Worm (Caenorhabditis elegans) whole organism, mixed stage, embryonic: ENCODE data around the gene srd-51.

ENCODE experiments used
- M03D4.4 ChIP-seq: sonication (generic microtip); optimal IDR thresholded peaks from 2 replicates; lab custom pipeline; 2017; ENCODE audit warnings: mild to moderate bottlenecking, missing genetic modification characterization, missing compliant biosample characterization
- bed-3 ChIP-seq: fragments of 200-800 bp; sonication (Bioruptor generic); optimal IDR thresholded peaks from 3 replicates; lab custom pipeline; 2018; ENCODE audit warnings: mild to moderate bottlenecking, missing genetic modification characterization, moderate library complexity, missing compliant biosample characterization
- blmp-1 ChIP-seq: fragments of 150-350 bp; optimal IDR thresholded peaks from 2 replicates; lab custom pipeline; 2014; ENCODE audit warnings: missing biosample characterization, missing genetic modification characterization
- ceh-83 ChIP-seq: fragments of 200-800 bp; sonication (Bioruptor generic); optimal IDR thresholded peaks from 2 replicates; lab custom pipeline; 2018; ENCODE audit warnings: mild to moderate bottlenecking, missing genetic modification characterization, missing compliant biosample characterization
- ces-1 ChIP-seq: fragments of 150-350 bp; optimal IDR thresholded peaks from 2 replicates; lab custom pipeline; 2014; ENCODE audit warnings: missing biosample characterization, missing genetic modification reagents, missing genetic modification characterization
- cnd-1 ChIP-seq: fragments of 200-800 bp; sonication (Bioruptor generic); optimal IDR thresholded peaks from 2 replicates; lab custom pipeline; 2018; ENCODE audit warnings: mild to moderate bottlenecking, missing genetic modification characterization, missing compliant biosample characterization
- drap-1 ChIP-seq: fragments of 200-800 bp; sonication (Bioruptor generic); optimal IDR thresholded peaks from 3 replicates; lab custom pipeline; 2018; ENCODE audit warnings: mild to moderate bottlenecking, missing genetic modification characterization, missing compliant biosample characterization
- elt-1 ChIP-seq: sonication (generic microtip); optimal IDR thresholded peaks from 2 replicates; lab custom pipeline; 2017; ENCODE audit warnings: missing genetic modification characterization, mild to moderate bottlenecking, missing compliant biosample characterization, antibody characterized with exemption, moderate library complexity, borderline replicate concordance; ENCODE audit not compliant: insufficient read depth
- elt-3 ChIP-seq: fragments of 150-350 bp; optimal IDR thresholded peaks from 2 replicates; lab custom pipeline; 2014; ENCODE audit warnings: missing biosample characterization, missing genetic modification characterization
- flh-1 ChIP-seq: fragments of 200-800 bp; sonication (Bioruptor generic); optimal IDR thresholded peaks from 2 replicates; lab custom pipeline; 2018; ENCODE audit warnings: mild to moderate bottlenecking, missing genetic modification characterization, moderate library complexity, missing compliant biosample characterization
- ham-2 ChIP-seq: fragments of 200-800 bp; sonication (Bioruptor generic); optimal IDR thresholded peaks from 2 replicates; lab custom pipeline; 2018; ENCODE audit warnings: mild to moderate bottlenecking, missing genetic modification characterization, missing compliant biosample characterization
- lin-13 ChIP-seq: fragments of 150-350 bp; optimal IDR thresholded peaks from 2 replicates; lab custom pipeline; 2014; ENCODE audit warnings: missing biosample characterization, missing genetic modification characterization
- lin-32 ChIP-seq: fragments of 200-800 bp; sonication (Bioruptor generic); optimal IDR thresholded peaks from 2 replicates; lab custom pipeline; 2018; ENCODE audit warnings: mild to moderate bottlenecking, missing genetic modification characterization, missing compliant biosample characterization
- lsy-2 ChIP-seq: fragments of 150-350 bp; optimal IDR thresholded peaks from 2 replicates; lab custom pipeline; 2014; ENCODE audit warnings: missing biosample characterization, missing genetic modification characterization
- mab-5 ChIP-seq: fragments of 150-350 bp; optimal IDR thresholded peaks from 2 replicates; lab custom pipeline; 2014; ENCODE audit warnings: missing biosample characterization, missing genetic modification characterization
- mep-1 ChIP-seq: fragments of 150-350 bp; optimal IDR thresholded peaks from 2 replicates; lab custom pipeline; 2017; ENCODE audit warnings: missing biosample characterization, missing genetic modification reagents, missing genetic modification characterization, inconsistent platforms
- mls-2 ChIP-seq: sonication (generic microtip); optimal IDR thresholded peaks from 2 replicates; lab custom pipeline; 2016; ENCODE audit warnings: mild to moderate bottlenecking, missing genetic modification characterization, moderate library complexity, missing compliant biosample characterization
- nhr-12 ChIP-seq: fragments of 150-350 bp; optimal IDR thresholded peaks from 2 replicates; lab custom pipeline; 2014; ENCODE audit warnings: missing biosample characterization, missing genetic modification characterization
- nhr-2 ChIP-seq: fragments of 150-350 bp; optimal IDR thresholded peaks from 2 replicates; lab custom pipeline; 2014; ENCODE audit warnings: missing biosample characterization, missing genetic modification characterization
- nhr-237 ChIP-seq: fragments of 150-350 bp; optimal IDR thresholded peaks from 2 replicates; lab custom pipeline; 2014; ENCODE audit warnings: missing biosample characterization, missing genetic modification characterization
- nhr-28 ChIP-seq: fragments of 150-350 bp; optimal IDR thresholded peaks from 2 replicates; lab custom pipeline; 2014; ENCODE audit warnings: missing biosample characterization, missing genetic modification characterization
- nhr-76 ChIP-seq: sonication (generic microtip); optimal IDR thresholded peaks from 2 replicates; lab custom pipeline; 2017; ENCODE audit warnings: missing biosample characterization, missing genetic modification characterization
- pha-4 ChIP-seq: fragments of 150-350 bp; optimal IDR thresholded peaks from 2 replicates; lab custom pipeline; 2018; ENCODE audit warnings: missing biosample characterization, missing genetic modification reagents, missing genetic modification characterization
- sem-2 ChIP-seq: fragments of 200-800 bp; sonication (Bioruptor generic); optimal IDR thresholded peaks from 2 replicates; lab custom pipeline; 2018; ENCODE audit warnings: mild to moderate bottlenecking, missing genetic modification characterization, missing compliant biosample characterization
- snpc-4 ChIP-seq: fragments of 150-350 bp; optimal IDR thresholded peaks from 2 replicates; lab custom pipeline; 2014; ENCODE audit warnings: missing biosample characterization, missing genetic modification characterization
- sptf-1 ChIP-seq: sonication (generic microtip); optimal IDR thresholded peaks from 2 replicates; lab custom pipeline; 2017; ENCODE audit warnings: mild to moderate bottlenecking, missing genetic modification characterization, moderate library complexity, missing compliant biosample characterization
- tbx-8 ChIP-seq: fragments of 200-800 bp; sonication (Bioruptor generic); optimal IDR thresholded peaks from 2 replicates; lab custom pipeline; 2018; ENCODE audit warnings: mild to moderate bottlenecking, missing genetic modification characterization, moderate library complexity, missing compliant biosample characterization
- unc-120 ChIP-seq: sonication (generic microtip); optimal IDR thresholded peaks from 2 replicates; lab custom pipeline; 2017; ENCODE audit warnings: missing genetic modification characterization, missing compliant biosample characterization; ENCODE audit not compliant: poor library complexity, severe bottlenecking
- unc-39 ChIP-seq: fragments of 150-350 bp; optimal IDR thresholded peaks from 2 replicates; lab custom pipeline; 2014; ENCODE audit warnings: missing biosample characterization, missing genetic modification characterization
- unc-62 ChIP-seq: fragments of 150-350 bp; optimal IDR thresholded peaks from 2 replicates; lab custom pipeline; 2014; ENCODE audit warnings: missing biosample characterization, missing genetic modification reagents, missing genetic modification characterization
- zip-8 ChIP-seq: fragments of 150-350 bp; optimal IDR thresholded peaks from 2 replicates; lab custom pipeline; 2014; ENCODE audit warnings: missing biosample characterization, missing genetic modification characterization
- ztf-11 ChIP-seq: fragments of 150-350 bp; optimal IDR thresholded peaks from 2 replicates; lab custom pipeline; 2014; ENCODE audit warnings: missing biosample characterization, missing genetic modification characterization

Gene srd-51

DNA sequence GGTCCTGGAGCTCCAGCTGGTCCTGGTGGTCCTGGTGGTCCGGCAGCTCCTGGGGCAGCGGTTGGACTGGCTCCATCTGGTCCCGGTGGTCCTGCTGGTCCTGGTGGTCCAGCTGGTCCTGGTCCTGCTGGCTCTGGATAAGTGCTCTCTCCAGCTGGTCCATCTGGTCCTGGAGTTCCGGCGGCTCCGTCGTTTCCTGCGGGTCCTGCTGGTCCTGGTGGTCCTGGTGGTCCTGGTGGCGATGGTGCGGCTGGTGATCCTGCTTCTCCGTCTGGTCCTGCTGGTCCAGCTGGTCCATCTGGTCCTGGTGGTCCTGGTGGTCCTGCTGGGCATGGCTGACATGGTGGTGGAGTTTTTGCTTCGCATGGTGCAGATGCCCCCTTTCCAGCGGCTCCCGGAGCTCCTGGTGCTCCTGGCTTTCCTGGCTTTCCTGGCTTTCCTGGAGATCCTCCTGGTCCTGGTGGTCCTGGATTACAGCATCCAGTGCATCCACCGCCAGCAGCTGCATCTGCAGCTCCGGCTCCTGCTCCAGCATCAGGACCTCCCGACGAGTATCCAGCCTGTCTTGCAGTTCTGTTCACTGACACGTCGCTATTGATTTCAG, 25.6 kb upstream of the srd-51 start:
- TF ChIP-seq nhr-12 (tag; lab: Kevin White, UChicago) (no peak), M03D4.4 (tag; lab: Kevin White, UChicago) (no peak), ceh-83 (no peak)

ce11 chrX:13507233-13507632, 22.5 kb upstream of the srd-51 start, which contains the start of gene H06A10.1:
TSS of gene H06A10.1 (plus strand) at chrX:13507533.
- no peak for TF ChIP-seq snpc-4 (tag; lab: Kevin White, UChicago)
- no peak for TF ChIP-seq lsy-2 (tag; lab: Kevin White, UChicago)
- no peak for TF ChIP-seq nhr-2 (tag; lab: Kevin White, UChicago)
- TF ChIP-seq flh-1 = no peak
- no peak for TF ChIP-seq nhr-28
- TF ChIP-seq ceh-83 = no peak
- no peak for TF ChIP-seq tbx-8 (GFP tag; lab: Kevin White, UChicago)
- TF ChIP-seq ces-1 (GFP tag; lab: Kevin White, UChicago) = no peak
- TF ChIP-seq bed-3 (GFP tag; lab: Kevin White, UChicago) = no peak
- no peak for TF ChIP-seq mab-5 (tag; lab: Kevin White, UChicago)
- no peak for TF ChIP-seq mls-2 (tag; lab: Kevin White, UChicago)
- no peak for TF ChIP-seq unc-120
- TF ChIP-seq sptf-1 (tag; lab: Kevin White, UChicago) = no peak
- no peak for TF ChIP-seq unc-39 (tag; lab: Kevin White, UChicago)
- TF ChIP-seq elt-1 (tag; lab: Kevin White, UChicago) = no peak
- TF ChIP-seq lin-32 = no peak
- TF ChIP-seq, all 35 proteins: peak for 0

ce11 chrX:13506493-13506892, 21.8 kb upstream of the srd-51 start:
- TF ChIP-seq mep-1 (tag; lab: Kevin White, UChicago) (no peak), ztf-11 (no peak), pha-4 (tag; lab: Kevin White, UChicago) (no peak), nhr-28 (no peak), unc-62 (GFP tag; lab: Kevin White, UChicago) (no peak), bed-3 (GFP tag; lab: Kevin White, UChicago) (no peak), snpc-4 (tag; lab: Kevin White, UChicago) (no peak), zip-8 (tag; lab: Kevin White, UChicago) (no peak), unc-39 (tag; lab: Kevin White, UChicago) (no peak), elt-1 (tag; lab: Kevin White, UChicago) (no peak), nhr-76 (tag; lab: Kevin White, UChicago) (no peak), drap-1 (GFP tag; lab: Kevin White, UChicago) (no peak)

ce11 chrX:13506043-13506442, 21.3 kb upstream of the srd-51 start:
- no peak for TF ChIP-seq snpc-4 (tag; lab: Kevin White, UChicago)
- no peak for TF ChIP-seq elt-3 (tag; lab: Kevin White, UChicago)
- no peak for TF ChIP-seq unc-120
- no peak for TF ChIP-seq elt-1 (tag; lab: Kevin White, UChicago)
- no peak for TF ChIP-seq M03D4.4 (tag; lab: Kevin White, UChicago)
- TF ChIP-seq ztf-11 = no peak
- peak; percentile 81 for TF ChIP-seq ces-1 (GFP tag; lab: Kevin White, UChicago)
- no peak for TF ChIP-seq tbx-8 (GFP tag; lab: Kevin White, UChicago)

DNA sequence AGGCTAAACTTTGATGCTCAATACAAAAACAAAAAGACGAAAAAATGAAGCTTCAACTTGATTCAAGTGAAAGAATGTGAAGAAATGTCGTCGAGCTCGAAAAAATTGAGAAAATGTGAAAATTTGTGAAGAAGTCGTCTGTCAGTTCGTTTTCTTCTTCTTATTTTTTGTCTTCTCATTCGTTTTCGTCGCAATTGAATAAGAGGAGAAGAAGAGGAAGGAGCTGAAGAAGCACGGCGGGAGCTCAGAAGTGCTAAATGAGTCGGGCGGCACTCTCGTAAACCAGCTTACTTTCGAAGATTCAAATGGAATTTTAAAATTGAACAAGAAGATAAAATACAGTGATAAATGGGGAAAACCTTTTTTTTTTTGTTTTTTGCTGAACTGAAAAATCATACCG, 20.5 kb upstream of the srd-51 start:
- TF ChIP-seq bed-3 (GFP tag; lab: Kevin White, UChicago) (no peak), nhr-12 (tag; lab: Kevin White, UChicago) (no peak), ces-1 (GFP tag; lab: Kevin White, UChicago) (peak; percentile 73)
- TF ChIP-seq, all 35 proteins: peak for 1

- TF ChIP-seq lsy-2 (tag; lab: Kevin White, UChicago) (no peak), sem-2 (GFP tag; lab: Kevin White, UChicago) (no peak), zip-8 (tag; lab: Kevin White, UChicago) (no peak), ceh-83 (no peak), tbx-8 (GFP tag; lab: Kevin White, UChicago) (no peak), cnd-1 (tag; lab: Kevin White, UChicago) (peak; percentile 23), blmp-1 (tag; lab: Kevin White, UChicago) (no peak), mls-2 (tag; lab: Kevin White, UChicago) (peak; percentile 59), snpc-4 (tag; lab: Kevin White, UChicago) (no peak), nhr-2 (tag; lab: Kevin White, UChicago) (no peak), elt-3 (tag; lab: Kevin White, UChicago) (no peak), elt-1 (tag; lab: Kevin White, UChicago) (no peak), nhr-237 (tag; lab: Kevin White, UChicago) (no peak), bed-3 (GFP tag; lab: Kevin White, UChicago) (no peak), ces-1 (GFP tag; lab: Kevin White, UChicago) (peak; percentile 56), ham-2 (no peak), lin-32 (no peak), nhr-12 (tag; lab: Kevin White, UChicago) (no peak), lin-13 (tag; lab: Kevin White, UChicago) (no peak), unc-62 (GFP tag; lab: Kevin White, UChicago) (no peak), mab-5 (tag; lab: Kevin White, UChicago) (no peak), ztf-11 (no peak), mep-1 (tag; lab: Kevin White, UChicago) (peak; percentile 15)
These were observed 19.1 kb upstream of the srd-51 start for ce11 chrX:13503839-13504238.
